ENCODE assay signal across 1 fruit fly cellular context in the genomic region with DNA sequence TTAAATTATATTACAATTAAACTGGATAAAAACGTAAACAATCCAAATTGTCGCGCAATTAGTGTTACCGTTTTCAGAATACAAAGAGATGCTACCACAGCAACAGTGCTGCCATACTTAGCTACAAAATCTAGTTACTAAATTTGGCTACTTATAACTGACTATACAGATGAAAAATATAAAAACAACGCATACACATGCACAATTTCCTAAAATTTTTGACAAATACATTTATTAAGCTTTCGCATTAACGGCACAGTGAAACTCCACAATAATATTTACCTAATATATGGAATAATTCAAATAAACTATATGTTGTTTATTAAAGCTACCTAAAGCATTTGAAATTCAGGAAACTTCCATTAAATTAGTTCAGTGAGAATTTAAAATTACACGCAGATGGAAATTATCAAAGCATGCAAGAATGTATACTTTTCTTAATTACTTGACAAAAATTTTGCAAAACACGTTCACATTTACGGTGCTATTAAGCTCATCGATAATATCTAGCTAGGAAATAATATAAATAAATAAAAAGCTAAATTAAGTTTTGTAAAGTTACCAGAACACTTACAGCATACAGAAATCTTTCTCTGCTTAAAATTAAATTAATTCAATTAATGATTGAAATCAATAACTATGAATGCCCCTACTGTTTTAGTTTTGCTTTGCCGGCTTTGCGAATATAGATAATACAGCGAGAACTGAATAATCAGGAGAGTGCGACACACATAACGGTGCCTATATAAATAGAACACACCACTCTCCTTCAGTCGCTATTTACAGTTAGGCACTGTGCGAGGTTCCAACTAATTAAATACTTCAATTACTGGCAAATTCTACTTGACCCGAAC.
TF ChIP-seq lines count a peak whose summit lies in the region.

A gene (minus strand): TSS at position 88 of the 854 bp plus-strand sequence.
A gene (plus strand): TSS at position 698 of the 854 bp plus-strand sequence.

TF ChIP-seq in whole organism, embryonic, 481 proteins besides CTCF, POLR2A, EP300 and RAD21 (continued from another document):
- TF ChIP-seq CG4730 (GFP tag; IDR thresholded peaks at IDR 0.05; lab: Robert Waterston, UW) (0 out of 2 replicates have a peak, but pooled peaks have one; percentile 25), stwl (tag; optimal IDR thresholded peaks at IDR 0.05; lab: Kevin White, UChicago) (no peak), CG32767 (GFP tag; IDR thresholded peaks at IDR 0.05; lab: Robert Waterston, UW) (0 out of 2 replicates have a peak, but pooled peaks have one; percentile 49), B-H1 (GFP tag; IDR thresholded peaks at IDR 0.05; lab: Robert Waterston, UW) (no peak; the same call in 2 of the 3 replicates), Taf1 (GFP tag; IDR thresholded peaks at IDR 0.05; lab: Robert Waterston, UW) (no peak), Usf (GFP tag; optimal IDR thresholded peaks at IDR 0.05; lab: Kevin White, UChicago) (peak; percentile 20), CG3847 (GFP tag; IDR thresholded peaks at IDR 0.05; lab: Robert Waterston, UW) (no peak), tap (tag; optimal IDR thresholded peaks at IDR 0.05; lab: Kevin White, UChicago) (no peak), vfl (GFP tag; optimal IDR thresholded peaks at IDR 0.05; lab: Kevin White, UChicago) (no peak), grau (tag; optimal IDR thresholded peaks at IDR 0.05; lab: Kevin White, UChicago) (peak; percentile 36), CG9797 (GFP tag; optimal IDR thresholded peaks at IDR 0.05; lab: Kevin White, UChicago) (peak; percentile 15), lilli (GFP tag; optimal IDR thresholded peaks at IDR 0.05; lab: Kevin White, UChicago) (peak; percentile 47), tio (GFP tag; optimal IDR thresholded peaks at IDR 0.05; lab: Kevin White, UChicago) (peak; percentile 68), Xbp1 (GFP tag; optimal IDR thresholded peaks at IDR 0.05; lab: Kevin White, UChicago) (peak; percentile 27), Nf-YA (GFP tag; IDR thresholded peaks at IDR 0.05; lab: Robert Waterston, UW) (no peak), Xrp1 (GFP tag; IDR thresholded peaks at IDR 0.05; lab: Robert Waterston, UW) (peak; percentile 25; the same call in 1 of the 2 replicates), pzg (GFP tag; optimal IDR thresholded peaks at IDR 0.05; lab: Kevin White, UChicago) (peak; percentile 26), Nf-YB (GFP tag; optimal IDR thresholded peaks at IDR 0.05; lab: Kevin White, UChicago) (peak; percentile 6), CG4854 (GFP tag; optimal IDR thresholded peaks at IDR 0.05; lab: Kevin White, UChicago) (no peak), CG7271 (tag; optimal IDR thresholded peaks at IDR 0.05; lab: Kevin White, UChicago) (no peak), CG31441 (GFP tag; IDR thresholded peaks at IDR 0.05; lab: Robert Waterston, UW) (no peak; the same call in 1 of the 2 replicates), Kr (GFP tag; optimal IDR thresholded peaks at IDR 0.05; lab: Kevin White, UChicago) (no peak), wek (GFP tag; optimal IDR thresholded peaks at IDR 0.05; lab: Kevin White, UChicago) (peak; percentile 72), sens-2 (GFP tag; IDR thresholded peaks at IDR 0.05; lab: Robert Waterston, UW) (no peak), gfzf (GFP tag; optimal IDR thresholded peaks at IDR 0.05; lab: Kevin White, UChicago) (peak; percentile 67), CG10267 (tag; optimal IDR thresholded peaks at IDR 0.05; lab: Kevin White, UChicago) (peak; percentile 21), Trl (optimal IDR thresholded peaks at IDR 0.05; lab: Kevin White, UChicago) (no peak), Trl (GFP tag; optimal IDR thresholded peaks at IDR 0.05; lab: Kevin White, UChicago) (no peak), sug (tag; optimal IDR thresholded peaks at IDR 0.05; lab: Kevin White, UChicago) (peak; percentile 7), sob (GFP tag; IDR thresholded peaks at IDR 0.05; lab: Robert Waterston, UW) (no peak), phol (tag; optimal IDR thresholded peaks at IDR 0.05; lab: Kevin White, UChicago) (peak; percentile 48), Dad (GFP tag; optimal IDR thresholded peaks at IDR 0.05; lab: Kevin White, UChicago) (no peak), CG11093 (GFP tag; IDR thresholded peaks at IDR 0.05; lab: Robert Waterston, UW) (no peak), chn (GFP tag; optimal IDR thresholded peaks at IDR 0.05; lab: Kevin White, UChicago) (peak; percentile 11), vvl (GFP tag; IDR thresholded peaks at IDR 0.05; lab: Robert Waterston, UW) (peak; percentile 78), CG6272 (GFP tag; IDR thresholded peaks at IDR 0.05; lab: Robert Waterston, UW) (no peak), MBD-R2 (GFP tag; IDR thresholded peaks at IDR 0.05; lab: Robert Waterston, UW) (peak; percentile 68), CG13894 (tag; optimal IDR thresholded peaks at IDR 0.05; lab: Kevin White, UChicago) (no peak), CG12659 (GFP tag; optimal IDR thresholded peaks at IDR 0.05; lab: Kevin White, UChicago) (peak; percentile 39), twi (tag; optimal IDR thresholded peaks at IDR 0.05; lab: Kevin White, UChicago) (peak; percentile 42), her (GFP tag; optimal IDR thresholded peaks at IDR 0.05; lab: Kevin White, UChicago) (no peak), Meics (GFP tag; optimal IDR thresholded peaks at IDR 0.05; lab: Kevin White, UChicago) (peak; percentile 55), CG8924 (tag; optimal IDR thresholded peaks at IDR 0.05; lab: Kevin White, UChicago) (peak; percentile 57), CG7556 (GFP tag; optimal IDR thresholded peaks at IDR 0.05; lab: Kevin White, UChicago) (peak; percentile 47), CG34224 (GFP tag; IDR thresholded peaks at IDR 0.05; lab: Robert Waterston, UW; ENCODE audit: partially characterized antibody) (no peak), Abd-B (GFP tag; optimal IDR thresholded peaks at IDR 0.05; lab: Kevin White, UChicago) (peak; percentile 32), CG4820 (GFP tag; optimal IDR thresholded peaks at IDR 0.05; lab: Kevin White, UChicago) (peak; percentile 16), Atf-2 (GFP tag; optimal IDR thresholded peaks at IDR 0.05; lab: Kevin White, UChicago) (no peak), CoRest (tag; optimal IDR thresholded peaks at IDR 0.05; lab: Kevin White, UChicago) (peak; percentile 75), CG12071 (GFP tag; optimal IDR thresholded peaks at IDR 0.05; lab: Kevin White, UChicago) (no peak), CG31224 (GFP tag; IDR thresholded peaks at IDR 0.05; lab: Robert Waterston, UW) (no peak), CG11456 (GFP tag; IDR thresholded peaks at IDR 0.05; lab: Robert Waterston, UW) (0 out of 3 replicates have a peak, but pooled peaks have one; percentile 7), CG6689 (GFP tag; IDR thresholded peaks at IDR 0.05; lab: Robert Waterston, UW) (peak; percentile 70), Pdp1 (GFP tag; optimal IDR thresholded peaks at IDR 0.05; lab: Kevin White, UChicago) (no peak), CG1602 (GFP tag; optimal IDR thresholded peaks at IDR 0.05; lab: Kevin White, UChicago) (peak; percentile 49), HLHmδ (GFP tag; optimal IDR thresholded peaks at IDR 0.05; lab: Kevin White, UChicago) (no peak), corto (GFP tag; optimal IDR thresholded peaks at IDR 0.05; lab: Kevin White, UChicago) (no peak), CG13424 (tag; optimal IDR thresholded peaks at IDR 0.05; lab: Kevin White, UChicago) (peak; percentile 50), CG9932 (GFP tag; IDR thresholded peaks at IDR 0.05; lab: Robert Waterston, UW) (peak; percentile 36), sim (GFP tag; IDR thresholded peaks at IDR 0.05; lab: Robert Waterston, UW) (peak; percentile 40; the same call in 1 of the 2 replicates), Rfx (GFP tag; IDR thresholded peaks at IDR 0.05; lab: Robert Waterston, UW) (peak; percentile 30; the same call in 1 of the 2 replicates), sens (GFP tag; lab: Kevin White, UChicago) (peak; percentile 82), CG16815 (GFP tag; optimal IDR thresholded peaks at IDR 0.05; lab: Kevin White, UChicago) (peak; percentile 37), CG10147 (GFP tag; optimal IDR thresholded peaks at IDR 0.05; lab: Kevin White, UChicago) (no peak), CG11085 (GFP tag; IDR thresholded peaks at IDR 0.05; lab: Robert Waterston, UW) (no peak), BtbVII (GFP tag; optimal IDR thresholded peaks at IDR 0.05; lab: Kevin White, UChicago) (no peak), CG1603 (tag; optimal IDR thresholded peaks at IDR 0.05; lab: Kevin White, UChicago) (no peak), CG10462 (GFP tag; optimal IDR thresholded peaks at IDR 0.05; lab: Kevin White, UChicago) (no peak), Hmr (GFP tag; optimal IDR thresholded peaks at IDR 0.05; lab: Kevin White, UChicago) (no peak), bcd (GFP tag; optimal IDR thresholded peaks at IDR 0.05; lab: Kevin White, UChicago) (peak; percentile 39), sc (optimal IDR thresholded peaks at IDR 0.05; lab: Kevin White, UChicago) (no peak), sc (GFP tag; optimal IDR thresholded peaks at IDR 0.05; lab: Kevin White, UChicago) (no peak), slbo (GFP tag; IDR thresholded peaks at IDR 0.05; lab: Robert Waterston, UW) (peak; percentile 48), zf30C (GFP tag; optimal IDR thresholded peaks at IDR 0.05; lab: Kevin White, UChicago) (no peak), NC2α (GFP tag; optimal IDR thresholded peaks at IDR 0.05; lab: Kevin White, UChicago) (no peak), CG8765 (GFP tag; IDR thresholded peaks at IDR 0.05; lab: Robert Waterston, UW) (no peak), CG15269 (tag; optimal IDR thresholded peaks at IDR 0.05; lab: Kevin White, UChicago) (peak; percentile 58), CG33557 (GFP tag; optimal IDR thresholded peaks at IDR 0.05; lab: Kevin White, UChicago) (peak; percentile 43), prd (optimal IDR thresholded peaks at IDR 0.05; lab: Kevin White, UChicago) (no peak), prd (GFP tag; IDR thresholded peaks at IDR 0.05; lab: Robert Waterston, UW) (peak; percentile 38; the same call in 2 of the 3 replicates), CG4424 (GFP tag; optimal IDR thresholded peaks at IDR 0.05; lab: Kevin White, UChicago) (peak; percentile 35), al (GFP tag; IDR thresholded peaks at IDR 0.05; lab: Robert Waterston, UW) (no peak)
